Fruit fly (Drosophila melanogaster) whole organism, embryonic: Measurements from ENCODE around the gene RhoGAP19D.
A peak's percentile ranks its signal among the peaks of the same experiment; 100 is the strongest.

Experiments
- Atf-2 ChIP-seq: fragments of 200-800 bp; sonication (Bioruptor generic); optimal IDR thresholded peaks from 2 replicates; lab custom pipeline; 2016; ENCODE audit warnings: missing biosample characterization, missing genetic modification characterization
- CG11093 ChIP-seq: fragments of 200-800 bp; sonication (Bioruptor generic); IDR thresholded peaks from 3 replicates; pipeline ENCODE4 v1.3.6; 2022; ENCODE audit warnings: missing biosample characterization, missing genetic modification characterization
- CG11247 ChIP-seq: fragments of 200-800 bp; sonication (Bioruptor generic); IDR thresholded peaks from 2 replicates; pipeline ENCODE4 v1.3.6; 2022; ENCODE audit warnings: missing biosample characterization, missing genetic modification characterization
- CG11504 ChIP-seq: fragments of 200-800 bp; sonication (Bioruptor generic); optimal IDR thresholded peaks from 3 replicates; lab custom pipeline; 2019; ENCODE audit warnings: missing biosample characterization, mild to moderate bottlenecking, missing genetic modification characterization, moderate library complexity
- CG12104 ChIP-seq: fragments of 200-800 bp; sonication (Bioruptor generic); optimal IDR thresholded peaks from 3 replicates; lab custom pipeline; 2016; ENCODE audit warnings: missing biosample characterization, missing genetic modification characterization
- CG12219 ChIP-seq: fragments of 200-800 bp; sonication (Bioruptor generic); optimal IDR thresholded peaks from 3 replicates; lab custom pipeline; 2018; ENCODE audit warnings: missing biosample characterization, mild to moderate bottlenecking, missing genetic modification characterization
- CG16779 ChIP-seq: fragments of 200-800 bp; sonication (Bioruptor generic); IDR thresholded peaks from 2 replicates; pipeline ENCODE4 v1.3.6; 2022; ENCODE audit warnings: missing biosample characterization, missing genetic modification characterization
- CG18011 ChIP-seq: fragments of 200-800 bp; sonication (Bioruptor generic); optimal IDR thresholded peaks from 2 replicates; lab custom pipeline; 2017; ENCODE audit warnings: missing biosample characterization, missing genetic modification characterization, mild to moderate bottlenecking, moderate library complexity, missing genotype
- CG2678 ChIP-seq: fragments of 200-800 bp; sonication (Bioruptor generic); optimal IDR thresholded peaks from 3 replicates; lab custom pipeline; 2019; ENCODE audit warnings: missing biosample characterization, mild to moderate bottlenecking, missing genetic modification characterization, moderate library complexity
- CG3065 ChIP-seq: fragments of 200-800 bp; sonication (Bioruptor generic); optimal IDR thresholded peaks from 2 replicates; lab custom pipeline; 2016; ENCODE audit warnings: missing biosample characterization, missing genetic modification characterization
- CG32532 ChIP-seq: fragments of 200-800 bp; sonication (Bioruptor generic); IDR thresholded peaks from 2 replicates; pipeline ENCODE4 v1.3.6; 2022; ENCODE audit warnings: missing biosample characterization, missing genetic modification characterization
- CG33213 ChIP-seq: fragments of 200-800 bp; sonication (Bioruptor generic); optimal IDR thresholded peaks from 3 replicates; lab custom pipeline; 2016; ENCODE audit warnings: missing biosample characterization, missing genetic modification characterization
- CG33557 ChIP-seq: fragments of 200-800 bp; sonication (Bioruptor generic); optimal IDR thresholded peaks from 2 replicates; lab custom pipeline; 2019; ENCODE audit warnings: missing biosample characterization, mild to moderate bottlenecking, missing genetic modification characterization, moderate library complexity
- CG3838 ChIP-seq: fragments of 200-800 bp; sonication (Bioruptor generic); optimal IDR thresholded peaks from 3 replicates; lab custom pipeline; 2016; ENCODE audit warnings: missing biosample characterization, missing genetic modification characterization
- CG4404 ChIP-seq: fragments of 200-800 bp; sonication (Bioruptor generic); IDR thresholded peaks from 2 replicates; pipeline ENCODE4 v1.3.6; 2022; ENCODE audit warnings: missing biosample characterization, missing genetic modification characterization
- CG4730 ChIP-seq: fragments of 200-800 bp; sonication (Bioruptor generic); IDR thresholded peaks from 2 replicates; pipeline ENCODE4 v1.3.6; 2022; ENCODE audit warnings: missing biosample characterization, missing genetic modification characterization
- CG6689 ChIP-seq: fragments of 200-800 bp; sonication (Bioruptor generic); IDR thresholded peaks from 2 replicates; pipeline ENCODE4 v1.3.6; 2022; ENCODE audit warnings: missing biosample characterization, missing genetic modification characterization
- CG6791 ChIP-seq: fragments of 200-800 bp; sonication (Bioruptor generic); IDR thresholded peaks from 3 replicates; pipeline ENCODE4 v1.3.6; 2022; ENCODE audit warnings: missing biosample characterization, missing genetic modification characterization; ENCODE audit not compliant: partially characterized antibody
- CG8290 ChIP-seq, 3 experiments: fragments of 200-800 bp; sonication (Bioruptor generic); optimal IDR thresholded peaks; 2 replicates each; lab custom pipeline; 2016 to 2019; ENCODE audit warnings: missing biosample characterization in 3 of 3, missing genetic modification characterization in 3 of 3, mild to moderate bottlenecking in 2 of 3, moderate library complexity in 1 of 3
- CG8359 ChIP-seq: fragments of 200-800 bp; sonication (Bioruptor generic); optimal IDR thresholded peaks from 2 replicates; lab custom pipeline; 2017; ENCODE audit warnings: missing biosample characterization, mild to moderate bottlenecking, missing genetic modification characterization, borderline replicate concordance
- CG9817 ChIP-seq: fragments of 200-800 bp; sonication (Bioruptor generic); optimal IDR thresholded peaks from 2 replicates; lab custom pipeline; 2018; ENCODE audit warnings: missing biosample characterization, mild to moderate bottlenecking, missing genetic modification characterization, moderate library complexity
- CG9932 ChIP-seq: fragments of 200-800 bp; sonication (Bioruptor generic); IDR thresholded peaks from 2 replicates; pipeline ENCODE4 v1.3.6; 2022; ENCODE audit warnings: missing biosample characterization, missing genetic modification characterization
- Dbx ChIP-seq: fragments of 200-800 bp; sonication (Bioruptor generic); IDR thresholded peaks from 3 replicates; pipeline ENCODE4 v1.3.6; 2022; ENCODE audit warnings: missing biosample characterization, missing genetic modification characterization
- ERR ChIP-seq: fragments of 200-800 bp; sonication (Bioruptor generic); optimal IDR thresholded peaks from 2 replicates; lab custom pipeline; 2016; ENCODE audit warnings: missing biosample characterization, missing genetic modification characterization
- Eip74EF ChIP-seq, 2 experiments: fragments of 200-800 bp in 1 of 2; fragments of >200 bp in 1 of 2; sonication (Bioruptor generic) in 1 of 2; optimal IDR thresholded peaks; 2 replicates each; lab custom pipeline; 2017 to 2019; ENCODE audit warnings: missing biosample characterization in 2 of 2, missing genetic modification characterization in 2 of 2, mild to moderate bottlenecking in 1 of 2, moderate library complexity in 1 of 2
- Gug ChIP-seq: fragments of 200-800 bp; sonication (Bioruptor generic); IDR thresholded peaks from 4 replicates; pipeline ENCODE4 v1.3.6; 2022; ENCODE audit warnings: missing biosample characterization, missing genetic modification characterization
- HmgD ChIP-seq: fragments of 200-800 bp; sonication (Bioruptor generic); optimal IDR thresholded peaks from 3 replicates; lab custom pipeline; 2016; ENCODE audit warnings: missing biosample characterization, missing genetic modification characterization
- Jarid2 ChIP-seq: fragments of 200-800 bp; sonication (Bioruptor generic); optimal IDR thresholded peaks from 3 replicates; lab custom pipeline; 2017; ENCODE audit warnings: mild to moderate bottlenecking, missing biosample characterization, missing genetic modification reagents, missing genetic modification characterization
- Lim3 ChIP-seq: fragments of 200-800 bp; sonication (Bioruptor generic); IDR thresholded peaks from 2 replicates; pipeline ENCODE4 v1.3.6; 2022; ENCODE audit warnings: missing biosample characterization, missing genetic modification characterization
- Ptx1 ChIP-seq: fragments of 200-800 bp; sonication (Bioruptor generic); IDR thresholded peaks from 2 replicates; pipeline ENCODE4 v1.3.6; 2022; ENCODE audit warnings: missing biosample characterization, missing genetic modification characterization
- amos ChIP-seq: fragments of 200-800 bp; sonication (Bioruptor generic); IDR thresholded peaks from 2 replicates; pipeline ENCODE4 v1.3.6; 2022; ENCODE audit warnings: missing biosample characterization, missing genetic modification characterization; ENCODE audit not compliant: partially characterized antibody
- cato ChIP-seq: fragments of 200-800 bp; sonication (Bioruptor generic); optimal IDR thresholded peaks from 2 replicates; lab custom pipeline; 2016; ENCODE audit warnings: missing biosample characterization, missing genetic modification characterization, borderline replicate concordance
- cg ChIP-seq: fragments of 200-800 bp; sonication (Bioruptor generic); optimal IDR thresholded peaks from 3 replicates; lab custom pipeline; 2019; ENCODE audit warnings: missing biosample characterization, mild to moderate bottlenecking, missing genetic modification characterization, moderate library complexity
- chinmo ChIP-seq: fragments of 200-800 bp; sonication (Bioruptor generic); IDR thresholded peaks from 4 replicates; pipeline ENCODE4 v1.3.6; 2022; ENCODE audit warnings: missing biosample characterization, missing genetic modification characterization; ENCODE audit not compliant: partially characterized antibody
- crol ChIP-seq: fragments of 200-800 bp; sonication (Bioruptor generic); IDR thresholded peaks from 2 replicates; pipeline ENCODE4 v1.3.6; 2022; ENCODE audit warnings: missing biosample characterization, missing genetic modification characterization
- da ChIP-seq: fragments of 200-800 bp; sonication (Bioruptor generic); optimal IDR thresholded peaks from 2 replicates; lab custom pipeline; 2016; ENCODE audit warnings: missing biosample characterization, missing genetic modification characterization
- dysf ChIP-seq: fragments of 200-800 bp; sonication (Bioruptor generic); IDR thresholded peaks from 3 replicates; pipeline ENCODE4 v1.3.6; 2022; ENCODE audit warnings: missing biosample characterization, missing genetic modification characterization
- gem ChIP-seq: fragments of 200-800 bp; sonication (Bioruptor generic); optimal IDR thresholded peaks from 2 replicates; lab custom pipeline; 2019; ENCODE audit warnings: missing biosample characterization, mild to moderate bottlenecking, missing genetic modification characterization, moderate library complexity
- grn ChIP-seq: fragments of 200-800 bp; sonication (Bioruptor generic); optimal IDR thresholded peaks from 3 replicates; lab custom pipeline; 2017; ENCODE audit warnings: missing biosample characterization, missing genetic modification characterization
- gsb ChIP-seq: fragments of 200-800 bp; sonication (Bioruptor generic); IDR thresholded peaks from 2 replicates; pipeline ENCODE4 v1.3.6; 2022; ENCODE audit warnings: missing biosample characterization, missing genetic modification characterization
- pan ChIP-seq, 4 experiments: fragments of >200 bp in 3 of 4; fragments of 200-800 bp in 1 of 4; sonication (Bioruptor generic) in 1 of 4; optimal IDR thresholded peaks in 3 of 4; IDR thresholded peaks in 1 of 4; 2 replicates each; pipeline versions ENCODE4 v1.3.6 to Lab custom; 2017 to 2022; ENCODE audit warnings: missing biosample characterization in 2 of 4, missing genetic modification characterization in 2 of 4, mixed read lengths in 1 of 4
- pzg ChIP-seq: fragments of 200-800 bp; sonication (Bioruptor generic); optimal IDR thresholded peaks from 3 replicates; lab custom pipeline; 2018; ENCODE audit warnings: missing biosample characterization, mild to moderate bottlenecking, missing genetic modification characterization, moderate library complexity
- row ChIP-seq: fragments of 200-800 bp; sonication (Bioruptor generic); IDR thresholded peaks from 3 replicates; pipeline ENCODE4 v1.3.6; 2022; ENCODE audit warnings: missing biosample characterization, missing genetic modification characterization
- scrt ChIP-seq: fragments of 200-800 bp; sonication (Bioruptor generic); optimal IDR thresholded peaks from 2 replicates; lab custom pipeline; 2018; ENCODE audit warnings: missing biosample characterization, mild to moderate bottlenecking, missing genetic modification characterization, moderate library complexity
- shn ChIP-seq: fragments of 200-800 bp; sonication (Bioruptor generic); optimal IDR thresholded peaks from 3 replicates; lab custom pipeline; 2016; ENCODE audit warnings: missing biosample characterization, missing genetic modification characterization
- slbo ChIP-seq: fragments of 200-800 bp; sonication (Bioruptor generic); IDR thresholded peaks from 2 replicates; pipeline ENCODE4 v1.3.6; 2022; ENCODE audit warnings: missing biosample characterization, missing genetic modification characterization
- stc ChIP-seq: fragments of 200-800 bp; sonication (Bioruptor generic); IDR thresholded peaks from 2 replicates; pipeline ENCODE4 v1.3.6; 2022; ENCODE audit warnings: missing biosample characterization, missing genetic modification characterization
- zfh2 ChIP-seq: fragments of 200-800 bp; sonication (Bioruptor generic); optimal IDR thresholded peaks from 2 replicates; lab custom pipeline; 2016; ENCODE audit warnings: missing biosample characterization, missing genetic modification characterization

The RhoGAP19D gene

DNA sequence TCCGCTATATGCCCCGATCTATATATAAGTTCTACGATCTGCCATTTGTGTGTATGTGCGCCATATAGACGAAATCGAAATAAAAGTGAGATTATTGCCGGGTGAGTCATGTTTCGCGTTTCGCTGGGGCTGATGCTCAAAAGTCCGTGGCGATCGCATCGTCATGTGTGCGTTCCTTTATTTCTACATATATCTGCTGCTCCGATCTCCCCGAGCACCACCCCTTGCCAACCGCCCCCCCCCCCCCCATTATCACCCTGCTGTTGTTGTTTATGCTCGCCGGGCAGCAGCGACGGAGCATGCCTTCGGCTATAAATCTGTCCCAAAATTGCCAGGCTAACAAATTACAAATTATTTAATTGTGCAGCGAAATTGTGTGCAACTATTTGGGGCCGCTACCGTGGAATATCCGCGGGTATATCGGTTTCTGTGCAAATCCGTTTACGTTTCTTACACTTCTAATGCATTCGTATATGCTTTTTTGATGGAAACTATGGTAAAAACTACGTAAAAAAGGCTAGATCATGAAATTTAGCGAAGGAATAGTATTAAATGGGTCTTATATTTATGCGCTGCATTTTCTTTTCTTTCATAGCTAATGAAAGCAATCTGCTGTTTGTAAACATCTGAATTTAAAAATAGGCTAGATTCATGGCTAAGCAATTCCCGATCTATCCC, 9.3 kb upstream of the RhoGAP19D start (continued):
- TF ChIP-seq Lim3 (GFP tag; lab: Robert Waterston, UW) (no peak), pzg (no peak), crol (GFP tag; lab: Robert Waterston, UW) (peak; percentile 88), CG33557 (GFP tag; lab: Kevin White, UChicago) (no peak), zfh2 (no peak), CG8290 (GFP tag; optimal IDR thresholded peaks at IDR 0.05; lab: Kevin White, UChicago) (no peak), CG8290 (tag; optimal IDR thresholded peaks at IDR 0.05; lab: Kevin White, UChicago) (peak in 1 of 2 experiments; percentile 15), CG4404 (GFP tag; lab: Robert Waterston, UW) (no peak), pan (optimal IDR thresholded peaks at IDR 0.05; lab: Kevin White, UChicago) (no peak), pan (GFP tag; optimal IDR thresholded peaks at IDR 0.05 in 1 of 2, IDR thresholded peaks at IDR 0.05 in 1 of 2) (peak in 1 of 2 experiments; percentile 39), HmgD (GFP tag; lab: Kevin White, UChicago) (no peak), CG18011 (GFP tag; lab: Kevin White, UChicago) (no peak), CG6791 (GFP tag; lab: Robert Waterston, UW) (no peak), row (GFP tag; lab: Robert Waterston, UW) (peak; percentile 44; the same call in 2 of the 3 replicates), CG11093 (GFP tag; lab: Robert Waterston, UW) (no peak), CG6689 (GFP tag; lab: Robert Waterston, UW) (no peak), dysf (0 out of 3 replicates have a peak, but pooled peaks have one; percentile 15), CG3065 (GFP tag; lab: Kevin White, UChicago) (no peak), CG2678 (tag; lab: Kevin White, UChicago) (peak; percentile 9), da (no peak), gsb (GFP tag; lab: Robert Waterston, UW) (no peak), Atf-2 (GFP tag; lab: Kevin White, UChicago) (no peak), stc (0 out of 2 replicates have a peak, but pooled peaks have one; percentile 29), CG12104 (GFP tag; lab: Kevin White, UChicago) (no peak), Dbx (GFP tag; lab: Robert Waterston, UW) (no peak), cg (GFP tag; lab: Kevin White, UChicago) (no peak), CG16779 (GFP tag; lab: Robert Waterston, UW) (no peak), Ptx1 (GFP tag; lab: Robert Waterston, UW) (0 out of 2 replicates have a peak, but pooled peaks have one; percentile 24), Eip74EF (GFP tag; optimal IDR thresholded peaks at IDR 0.05; lab: Kevin White, UChicago) (no peak), ERR (GFP tag; lab: Kevin White, UChicago) (no peak), grn (GFP tag; lab: Kevin White, UChicago) (no peak), CG4730 (GFP tag; lab: Robert Waterston, UW) (no peak), CG9932 (GFP tag; lab: Robert Waterston, UW) (0 out of 2 replicates have a peak, but pooled peaks have one; percentile 17), Jarid2 (GFP tag; lab: Kevin White, UChicago) (no peak), CG8359 (GFP tag; lab: Kevin White, UChicago) (no peak), shn (no peak), CG11247 (GFP tag; lab: Robert Waterston, UW) (no peak), CG12219 (GFP tag; lab: Kevin White, UChicago) (no peak), gem (tag; lab: Kevin White, UChicago) (peak; percentile 39), cato (GFP tag; lab: Kevin White, UChicago) (no peak), CG32532 (no peak), slbo (GFP tag; lab: Robert Waterston, UW) (peak; percentile 23; the same call in 1 of the 2 replicates), CG33213 (no peak), Gug (GFP tag; lab: Robert Waterston, UW) (no peak), CG9817 (no peak), CG11504 (peak; percentile 38), scrt (GFP tag; lab: Kevin White, UChicago) (no peak), amos (GFP tag; lab: Robert Waterston, UW) (no peak), chinmo (GFP tag; lab: Robert Waterston, UW) (0 out of 4 replicates have a peak, but pooled peaks have one; percentile 56), CG3838 (no peak)
